Worm (Caenorhabditis elegans) whole organism, L4 larva: ENCODE measurements around the gene C09E10.3.

Experiments used
- F37D6.2 ChIP-seq: sonication (generic microtip); optimal IDR thresholded peaks from 2 replicates; lab custom pipeline; 2016; ENCODE audit warnings: mild to moderate bottlenecking, missing genetic modification characterization, missing compliant biosample characterization
- F44E2.7 ChIP-seq: fragments of 200-800 bp; sonication (Bioruptor generic); IDR thresholded peaks from 2 replicates; pipeline ENCODE4 v2.1.2; 2022; ENCODE audit warnings: missing genetic modification characterization, missing compliant biosample characterization
- T20F7.1 ChIP-seq: fragments of 200-800 bp; sonication (Bioruptor generic); optimal IDR thresholded peaks from 2 replicates; lab custom pipeline; 2018; ENCODE audit warnings: mild to moderate bottlenecking, missing genetic modification characterization, missing compliant biosample characterization
- Y105C5A.15 ChIP-seq: fragments of 200-800 bp; sonication (Bioruptor generic); IDR thresholded peaks from 2 replicates; pipeline ENCODE4 v1.3.6; 2022; ENCODE audit warnings: missing genetic modification characterization, missing compliant biosample characterization
- Y75B8A.6 ChIP-seq: fragments of 200-800 bp; sonication (Bioruptor generic); IDR thresholded peaks from 2 replicates; pipeline ENCODE4 v1.3.6; 2022; ENCODE audit warnings: missing genetic modification reagents, missing genetic modification characterization, missing compliant biosample characterization
- aha-1 ChIP-seq: fragments of 150-350 bp; peaks from one replicate; lab custom pipeline; 2014; ENCODE audit warnings: missing biosample characterization, missing genetic modification characterization
- aly-2 ChIP-seq: sonication (generic microtip); optimal IDR thresholded peaks from 2 replicates; lab custom pipeline; 2018; ENCODE audit warnings: missing biosample characterization, missing genetic modification characterization
- ama-1 ChIP-seq: fragments of 150-350 bp; optimal IDR thresholded peaks from 2 replicates; lab custom pipeline; 2014; ENCODE audit warnings: inconsistent platforms, mixed read lengths
- ceh-20 ChIP-seq: fragments of 200-800 bp; sonication (Bioruptor generic); IDR thresholded peaks from 2 replicates; pipeline ENCODE4 v1.3.6; 2022; ENCODE audit warnings: missing genetic modification reagents, missing genetic modification characterization, missing compliant biosample characterization
- ceh-28 ChIP-seq: fragments of 150-350 bp; optimal IDR thresholded peaks from 2 replicates; lab custom pipeline; 2014; ENCODE audit warnings: missing biosample characterization, missing genetic modification reagents, missing genetic modification characterization
- ceh-82 ChIP-seq: sonication (generic microtip); optimal IDR thresholded peaks from 2 replicates; lab custom pipeline; 2017; ENCODE audit warnings: missing biosample characterization, missing genetic modification characterization
- ces-1 ChIP-seq: fragments of 150-350 bp; sonication (generic microtip); optimal IDR thresholded peaks from 4 replicates; lab custom pipeline; 2014; ENCODE audit warnings: missing biosample characterization, missing genetic modification reagents, missing genetic modification characterization
- cey-2 ChIP-seq: sonication (generic microtip); optimal IDR thresholded peaks from 3 replicates; lab custom pipeline; 2017; ENCODE audit warnings: missing genetic modification characterization, mild to moderate bottlenecking, missing compliant biosample characterization, antibody characterized with exemption, borderline replicate concordance; ENCODE audit not compliant: insufficient read depth
- ctbp-1 ChIP-seq: fragments of 200-800 bp; sonication (Bioruptor generic); IDR thresholded peaks from 2 replicates; pipeline ENCODE4 v1.3.6; 2022; ENCODE audit warnings: missing genetic modification reagents, missing genetic modification characterization, missing compliant biosample characterization
- daf-12 ChIP-seq: fragments of 150-350 bp; optimal IDR thresholded peaks from 2 replicates; lab custom pipeline; 2014; ENCODE audit warnings: missing biosample characterization, missing genetic modification reagents, missing genetic modification characterization
- daf-19 ChIP-seq: fragments of 200-800 bp; sonication (Bioruptor generic); conservative IDR thresholded peaks from 2 replicates; pipeline ENCODE4 v1.3.6; 2022; ENCODE audit warnings: missing genetic modification characterization, missing compliant biosample characterization
- daf-8 ChIP-seq: fragments of 200-800 bp; sonication (Bioruptor generic); IDR thresholded peaks from 2 replicates; pipeline ENCODE4 v1.3.6; 2022; ENCODE audit warnings: missing genetic modification characterization, missing compliant biosample characterization
- dve-1 ChIP-seq: sonication (generic microtip); optimal IDR thresholded peaks from 2 replicates; lab custom pipeline; 2017; ENCODE audit warnings: antibody characterized with exemption, mild to moderate bottlenecking, missing genetic modification characterization, missing compliant biosample characterization; ENCODE audit not compliant: insufficient read depth
- egl-27 ChIP-seq: sonication (generic microtip); optimal IDR thresholded peaks from 3 replicates; lab custom pipeline; 2017; ENCODE audit warnings: missing biosample characterization, missing genetic modification reagents, missing genetic modification characterization
- gei-8 ChIP-seq: fragments of 200-800 bp; sonication (Bioruptor generic); optimal IDR thresholded peaks from 2 replicates; lab custom pipeline; 2018; ENCODE audit warnings: mild to moderate bottlenecking, missing genetic modification characterization, missing compliant biosample characterization
- hif-1 ChIP-seq, 2 experiments: sonication (generic microtip); optimal IDR thresholded peaks; 2 replicates each; lab custom pipeline; 2016 to 2017; ENCODE audit warnings: missing compliant biosample characterization in 2 of 2, missing genetic modification characterization in 2 of 2, missing genetic modification reagents in 2 of 2, missing genotype in 2 of 2, mild to moderate bottlenecking in 1 of 2
- hlh-30 ChIP-seq: sonication (generic microtip); optimal IDR thresholded peaks from 2 replicates; lab custom pipeline; 2017; ENCODE audit warnings: antibody characterized with exemption, mild to moderate bottlenecking, missing genetic modification characterization, missing compliant biosample characterization; ENCODE audit not compliant: insufficient read depth
- hmg-1.1 ChIP-seq: fragments of 200-800 bp; sonication (Bioruptor generic); IDR thresholded peaks from 2 replicates; pipeline ENCODE4 v1.3.6; 2022; ENCODE audit warnings: missing genetic modification reagents, missing genetic modification characterization, missing compliant biosample characterization
- lim-7 ChIP-seq: fragments of 200-800 bp; sonication (Bioruptor generic); IDR thresholded peaks from 2 replicates; pipeline ENCODE4 v1.3.6; 2022; ENCODE audit warnings: missing genetic modification characterization, missing compliant biosample characterization
- lin-1 ChIP-seq: fragments of 200-800 bp; sonication (Bioruptor generic); IDR thresholded peaks from 2 replicates; pipeline ENCODE4 v1.3.6; 2022; ENCODE audit warnings: missing genetic modification reagents, missing genetic modification characterization, missing compliant biosample characterization
- lin-15B ChIP-seq: fragments of 150-350 bp; sonication (generic microtip); optimal IDR thresholded peaks from 3 replicates; lab custom pipeline; 2014; ENCODE audit warnings: missing biosample characterization, missing genetic modification characterization
- lin-38 ChIP-seq: fragments of 200-800 bp; sonication (Bioruptor generic); IDR thresholded peaks from 2 replicates; pipeline ENCODE4 v1.3.6; 2022; ENCODE audit warnings: missing genetic modification reagents, missing genetic modification characterization, missing compliant biosample characterization
- lir-3 ChIP-seq: sonication (generic microtip); optimal IDR thresholded peaks from 2 replicates; lab custom pipeline; 2016; ENCODE audit warnings: mild to moderate bottlenecking, missing genetic modification characterization, missing compliant biosample characterization
- lsy-2 ChIP-seq, 2 experiments: fragments of 150-350 bp in 1 of 2; sonication (generic microtip) in 1 of 2; optimal IDR thresholded peaks; 2 replicates each; lab custom pipeline; 2014 to 2017; ENCODE audit warnings: missing biosample characterization in 2 of 2, missing genetic modification characterization in 2 of 2
- madf-9 ChIP-seq: fragments of 200-800 bp; sonication (Bioruptor generic); conservative IDR thresholded peaks from 2 replicates; pipeline ENCODE4 v1.3.6; 2022; ENCODE audit warnings: missing genetic modification reagents, missing genetic modification characterization, missing compliant biosample characterization
- mdl-1 ChIP-seq, 2 experiments: fragments of 150-350 bp in 1 of 2; sonication (generic microtip) in 1 of 2; optimal IDR thresholded peaks; 2 replicates each; lab custom pipeline; 2014 to 2017; ENCODE audit warnings: missing biosample characterization in 2 of 2, missing genetic modification characterization in 2 of 2
- mep-1 ChIP-seq: fragments of 150-350 bp; sonication (generic microtip); optimal IDR thresholded peaks from 3 replicates; lab custom pipeline; 2014; ENCODE audit warnings: missing biosample characterization, missing genetic modification characterization
- mes-2 ChIP-seq: sonication (generic microtip); optimal IDR thresholded peaks from 2 replicates; lab custom pipeline; 2016; ENCODE audit warnings: missing genotype, mild to moderate bottlenecking, missing genetic modification characterization, missing compliant biosample characterization; ENCODE audit not compliant: poor library complexity, severe bottlenecking
- mxl-3 ChIP-seq: fragments of 200-800 bp; sonication (Bioruptor generic); optimal IDR thresholded peaks from 2 replicates; lab custom pipeline; 2018; ENCODE audit warnings: mild to moderate bottlenecking, missing genetic modification characterization, missing compliant biosample characterization
- nhr-10 ChIP-seq: fragments of 150-350 bp; optimal IDR thresholded peaks from 2 replicates; lab custom pipeline; 2014; ENCODE audit warnings: missing biosample characterization, missing genetic modification characterization
- nhr-25 ChIP-seq: sonication (generic microtip); optimal IDR thresholded peaks from 2 replicates; lab custom pipeline; 2017; ENCODE audit warnings: missing genetic modification characterization, mild to moderate bottlenecking, missing compliant biosample characterization, antibody characterized with exemption, moderate library complexity, borderline replicate concordance; ENCODE audit not compliant: insufficient read depth
- nhr-41 ChIP-seq: fragments of 200-800 bp; sonication (Bioruptor generic); IDR thresholded peaks from 2 replicates; pipeline ENCODE4 v1.3.6; 2022; ENCODE audit warnings: missing genetic modification reagents, missing genetic modification characterization, missing compliant biosample characterization
- nhr-6 ChIP-seq: fragments of 150-350 bp; optimal IDR thresholded peaks from 2 replicates; lab custom pipeline; 2014; ENCODE audit warnings: missing biosample characterization, missing genetic modification characterization
- set-16 ChIP-seq: fragments of 200-800 bp; sonication (Bioruptor generic); IDR thresholded peaks from 2 replicates; pipeline ENCODE4 v1.3.6; 2022; ENCODE audit warnings: missing genetic modification reagents, missing genetic modification characterization, missing compliant biosample characterization
- snpc-4 ChIP-seq: fragments of 150-350 bp; optimal IDR thresholded peaks from 2 replicates; lab custom pipeline; 2014; ENCODE audit warnings: missing biosample characterization, missing genetic modification characterization
- spr-3 ChIP-seq: fragments of 200-800 bp; sonication (Bioruptor generic); optimal IDR thresholded peaks from 2 replicates; lab custom pipeline; 2018; ENCODE audit warnings: mild to moderate bottlenecking, missing genetic modification characterization, missing compliant biosample characterization
- tag-97 ChIP-seq: fragments of 200-800 bp; sonication (Bioruptor generic); IDR thresholded peaks from 2 replicates; pipeline ENCODE4 v1.3.6; 2022; ENCODE audit warnings: missing genetic modification characterization, missing compliant biosample characterization
- unc-130 ChIP-seq: sonication (generic microtip); optimal IDR thresholded peaks from 2 replicates; lab custom pipeline; 2016; ENCODE audit warnings: missing genetic modification reagents, missing genetic modification characterization, missing compliant biosample characterization
- unc-39 ChIP-seq: sonication (generic microtip); optimal IDR thresholded peaks from 2 replicates; lab custom pipeline; 2017; ENCODE audit warnings: missing biosample characterization, missing genetic modification characterization
- vab-7 ChIP-seq: fragments of 200-800 bp; sonication (Bioruptor generic); IDR thresholded peaks from 2 replicates; pipeline ENCODE4 v1.3.6; 2022; ENCODE audit warnings: missing genetic modification reagents, missing genetic modification characterization, missing compliant biosample characterization
- zfp-2 ChIP-seq: sonication (generic microtip); optimal IDR thresholded peaks from 2 replicates; lab custom pipeline; 2016; ENCODE audit warnings: mild to moderate bottlenecking, missing genetic modification characterization, missing compliant biosample characterization
- ztf-11 ChIP-seq: fragments of 150-350 bp; optimal IDR thresholded peaks from 2 replicates; lab custom pipeline; 2014; ENCODE audit warnings: missing biosample characterization, missing genetic modification characterization

C09E10.3 gene

ce11 chrX:1026722-1027121 lies 35.5 kb upstream of the C09E10.3 start (continued):
- TF ChIP-seq Y75B8A.6, result no peak
- peak; percentile 52 for TF ChIP-seq mep-1 (tag; lab: Kevin White, UChicago)

ce11 chrX:1025010-1025409 lies 33.8 kb upstream of the C09E10.3 start, which contains the start of gene F55A4.3:
F55A4.3 (minus strand) TSS chrX:1025110.
- TF ChIP-seq nhr-6, result no peak
- TF ChIP-seq ztf-11, result no peak
- TF ChIP-seq unc-39 (tag; lab: Kevin White, UChicago), result no peak

DNA sequence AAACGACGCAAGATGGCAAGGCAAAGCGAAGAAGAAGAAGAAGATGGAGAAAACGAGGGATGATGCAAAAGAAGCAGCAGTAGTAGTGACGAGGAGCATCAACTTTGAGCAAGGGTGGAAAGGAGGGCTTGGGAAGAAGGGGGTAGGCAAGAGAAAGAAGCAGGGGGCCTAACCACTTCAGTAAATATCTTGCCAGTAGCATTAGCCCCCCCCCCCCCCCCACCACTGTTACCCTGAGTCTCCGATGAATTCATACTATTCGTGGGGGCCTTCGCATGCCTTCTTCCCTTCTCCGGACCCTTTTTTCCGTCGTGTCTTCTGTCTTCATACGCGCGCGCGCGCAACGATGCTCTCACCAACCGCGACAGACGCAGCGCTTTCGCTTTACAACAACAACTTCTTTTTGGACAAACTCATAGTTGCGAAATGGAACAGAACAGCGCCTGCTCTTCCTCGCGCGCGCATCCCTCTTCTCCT lies 30.7 kb upstream of the C09E10.3 start:
- no peak for TF ChIP-seq cey-2 (tag; lab: Kevin White, UChicago)
- TF ChIP-seq nhr-41, result no peak
- TF ChIP-seq daf-12 (tag; lab: Kevin White, UChicago), result no peak
- TF ChIP-seq hmg-1.1 (GFP tag; lab: Robert Waterston, UW), result peak; percentile 66
- no peak for TF ChIP-seq nhr-10
- no peak for TF ChIP-seq zfp-2 (tag; lab: Kevin White, UChicago)
- no peak for TF ChIP-seq lim-7 (GFP tag; lab: Robert Waterston, UW)
- TF ChIP-seq ceh-82, result no peak
- TF ChIP-seq ama-1 (lab: Kevin White, UChicago), result no peak
- TF ChIP-seq mdl-1 (tag; optimal IDR thresholded peaks at IDR 0.05; lab: Kevin White, UChicago), result peak in 1 of 2 experiments; percentile 35
- no peak for TF ChIP-seq lsy-2 (tag; optimal IDR thresholded peaks at IDR 0.05; lab: Kevin White, UChicago)
- TF ChIP-seq ceh-20 (GFP tag; lab: Robert Waterston, UW), result 0 out of 2 replicates have a peak, but pooled peaks have one; percentile 22
- no peak for TF ChIP-seq mxl-3 (GFP tag; lab: Kevin White, UChicago)
- no peak for TF ChIP-seq vab-7 (GFP tag; lab: Robert Waterston, UW)
- no peak for TF ChIP-seq lin-15B (tag; lab: Kevin White, UChicago)
- no peak for TF ChIP-seq daf-19 (GFP tag; lab: Robert Waterston, UW)
- TF ChIP-seq gei-8 (GFP tag; lab: Kevin White, UChicago), result no peak
- TF ChIP-seq ctbp-1 (GFP tag; lab: Robert Waterston, UW), result peak; percentile 60; the same call in 1 of the 2 replicates
- TF ChIP-seq mes-2 (tag; lab: Kevin White, UChicago), result no peak
- TF ChIP-seq lir-3, result no peak
- TF ChIP-seq hlh-30 (tag; lab: Kevin White, UChicago), result peak; percentile 22
- TF ChIP-seq hif-1 (tag; optimal IDR thresholded peaks at IDR 0.05; lab: Kevin White, UChicago), result no peak
- no peak for TF ChIP-seq ceh-28 (tag; lab: Kevin White, UChicago)
- TF ChIP-seq F37D6.2 (tag; lab: Kevin White, UChicago), result peak; percentile 24
- no peak for TF ChIP-seq Y75B8A.6
- TF ChIP-seq aha-1 (tag; lab: Kevin White, UChicago), result peak; percentile 93
- TF ChIP-seq dve-1 (tag; lab: Kevin White, UChicago), result no peak
- no peak for TF ChIP-seq nhr-25
- no peak for TF ChIP-seq egl-27 (tag; lab: Kevin White, UChicago)
- TF ChIP-seq unc-130, result no peak
- TF ChIP-seq madf-9 (GFP tag; lab: Robert Waterston, UW), result no peak
- TF ChIP-seq ces-1 (GFP tag; lab: Kevin White, UChicago), result no peak
- TF ChIP-seq spr-3, result no peak
- peak; percentile 93 for TF ChIP-seq set-16 (GFP tag; lab: Robert Waterston, UW)
- TF ChIP-seq lin-1 (GFP tag; lab: Robert Waterston, UW), result no peak
- TF ChIP-seq lin-38, result no peak
- no peak for TF ChIP-seq mep-1 (tag; lab: Kevin White, UChicago)
- no peak for TF ChIP-seq F44E2.7 (GFP tag; lab: Robert Waterston, UW)
- TF ChIP-seq T20F7.1, result no peak
- TF ChIP-seq Y105C5A.15 (GFP tag; lab: Robert Waterston, UW), result no peak
- no peak for TF ChIP-seq daf-8
- no peak for TF ChIP-seq aly-2 (tag; lab: Kevin White, UChicago)
- no peak for TF ChIP-seq snpc-4 (tag; lab: Kevin White, UChicago)
- TF ChIP-seq tag-97, result no peak
